Fruit fly (Drosophila melanogaster) whole organism, embryonic: ENCODE results near the gene CG13894.

Experiments used
- BEAF-32 ChIP-seq: fragments of 200-800 bp; sonication (Bioruptor generic); optimal IDR thresholded peaks from 3 replicates; lab custom pipeline; 2017; ENCODE audit warnings: missing biosample characterization, missing genetic modification characterization, mild to moderate bottlenecking, moderate library complexity, missing genetic modification reagents
- Bgb ChIP-seq: fragments of 200-800 bp; sonication (Bioruptor generic); IDR thresholded peaks from 2 replicates; pipeline ENCODE4 v1.3.6; 2022; ENCODE audit warnings: missing biosample characterization, missing genetic modification characterization; ENCODE audit not compliant: partially characterized antibody
- CG10431 ChIP-seq: fragments of 200-800 bp; sonication (Bioruptor generic); optimal IDR thresholded peaks from 3 replicates; lab custom pipeline; 2018; ENCODE audit warnings: missing biosample characterization, mild to moderate bottlenecking, missing genetic modification characterization
- CG15514 ChIP-seq: fragments of 200-800 bp; sonication (Bioruptor generic); optimal IDR thresholded peaks from 3 replicates; lab custom pipeline; 2017; ENCODE audit warnings: missing biosample characterization, missing genetic modification characterization, mild to moderate bottlenecking, moderate library complexity, missing genetic modification reagents
- CG1602 ChIP-seq: fragments of 200-800 bp; sonication (Bioruptor generic); optimal IDR thresholded peaks from 3 replicates; lab custom pipeline; 2016; ENCODE audit warnings: missing biosample characterization, missing genetic modification characterization
- CG16813 ChIP-seq: fragments of 200-800 bp; sonication (Bioruptor generic); IDR thresholded peaks from 3 replicates; pipeline ENCODE4 v1.3.6; 2022; ENCODE audit warnings: missing biosample characterization, missing genetic modification characterization; ENCODE audit not compliant: partially characterized antibody
- CG17359 ChIP-seq: fragments of 200-800 bp; sonication (Bioruptor generic); optimal IDR thresholded peaks from 3 replicates; lab custom pipeline; 2018; ENCODE audit warnings: missing biosample characterization, mild to moderate bottlenecking, missing genetic modification characterization, moderate library complexity
- CG2116 ChIP-seq: fragments of 200-800 bp; sonication (Bioruptor generic); optimal IDR thresholded peaks from 3 replicates; lab custom pipeline; 2018; ENCODE audit warnings: missing biosample characterization, mild to moderate bottlenecking, missing genetic modification characterization
- CG2712 ChIP-seq: fragments of 200-800 bp; optimal IDR thresholded peaks from 3 replicates; lab custom pipeline; 2019; ENCODE audit warnings: missing biosample characterization, mild to moderate bottlenecking, missing genetic modification characterization, moderate library complexity
- CG33213 ChIP-seq: fragments of 200-800 bp; sonication (Bioruptor generic); optimal IDR thresholded peaks from 3 replicates; lab custom pipeline; 2016; ENCODE audit warnings: missing biosample characterization, missing genetic modification characterization
- CG34224 ChIP-seq: fragments of 200-800 bp; sonication (Bioruptor generic); IDR thresholded peaks from 3 replicates; pipeline ENCODE4 v1.3.6; 2022; ENCODE audit warnings: missing biosample characterization, missing genetic modification characterization; ENCODE audit not compliant: partially characterized antibody
- CG34422 ChIP-seq: fragments of 200-800 bp; sonication (Bioruptor generic); IDR thresholded peaks from 3 replicates; pipeline ENCODE4 v1.3.6; 2022; ENCODE audit warnings: missing biosample characterization, missing genetic modification characterization
- CG3847 ChIP-seq: fragments of 200-800 bp; sonication (Bioruptor generic); IDR thresholded peaks from 2 replicates; pipeline ENCODE4 v1.3.6; 2022; ENCODE audit warnings: missing biosample characterization, missing genetic modification characterization
- CG5180 ChIP-seq: fragments of 200-800 bp; sonication (Bioruptor generic); optimal IDR thresholded peaks from 3 replicates; lab custom pipeline; 2017; ENCODE audit warnings: missing biosample characterization, missing genetic modification characterization, mild to moderate bottlenecking, moderate library complexity, missing genetic modification reagents
- CG6654 ChIP-seq: fragments of 200-800 bp; sonication (Bioruptor generic); optimal IDR thresholded peaks from 2 replicates; lab custom pipeline; 2017; ENCODE audit warnings: missing biosample characterization, mild to moderate bottlenecking, missing genetic modification characterization
- CG7271 ChIP-seq: fragments of 200-800 bp; sonication (Bioruptor generic); optimal IDR thresholded peaks from 2 replicates; lab custom pipeline; 2018; ENCODE audit warnings: missing biosample characterization, mild to moderate bottlenecking, missing genetic modification characterization, moderate library complexity
- CG9727 ChIP-seq: fragments of 200-800 bp; sonication (Bioruptor generic); optimal IDR thresholded peaks from 3 replicates; lab custom pipeline; 2017; ENCODE audit warnings: missing biosample characterization, mild to moderate bottlenecking, missing genetic modification characterization
- CTCF ChIP-seq: fragments of 200-800 bp; sonication (Bioruptor generic); optimal IDR thresholded peaks from 2 replicates; lab custom pipeline; 2017; ENCODE audit warnings: missing biosample characterization, mild to moderate bottlenecking, missing genetic modification characterization, moderate library complexity
- Dp ChIP-seq: fragments of 200-800 bp; sonication (Bioruptor generic); optimal IDR thresholded peaks from 2 replicates; lab custom pipeline; 2018; ENCODE audit warnings: missing biosample characterization, mild to moderate bottlenecking, missing genetic modification characterization, moderate library complexity
- E2f2 ChIP-seq: fragments of 200-800 bp; sonication (Bioruptor generic); IDR thresholded peaks from 2 replicates; pipeline ENCODE4 v1.3.6; 2022; ENCODE audit warnings: missing biosample characterization, missing genetic modification characterization
- ERR ChIP-seq: fragments of 200-800 bp; sonication (Bioruptor generic); optimal IDR thresholded peaks from 2 replicates; lab custom pipeline; 2016; ENCODE audit warnings: missing biosample characterization, missing genetic modification characterization
- Elba2 ChIP-seq: fragments of 200-800 bp; sonication (Bioruptor generic); optimal IDR thresholded peaks from 3 replicates; lab custom pipeline; 2016; ENCODE audit warnings: missing biosample characterization, missing genetic modification characterization
- Ets97D ChIP-seq: fragments of 200-800 bp; sonication (Bioruptor generic); optimal IDR thresholded peaks from 3 replicates; lab custom pipeline; 2016; ENCODE audit warnings: missing biosample characterization, missing genetic modification characterization
- HLH4C ChIP-seq: fragments of 200-800 bp; sonication (Bioruptor generic); IDR thresholded peaks from 3 replicates; pipeline ENCODE4 v1.3.6; 2022; ENCODE audit warnings: missing biosample characterization, missing genetic modification characterization; ENCODE audit not compliant: partially characterized antibody
- Lpt ChIP-seq: fragments of >200 bp; optimal IDR thresholded peaks from 2 replicates; lab custom pipeline; 2018; ENCODE audit warnings: missing biosample characterization, missing genetic modification characterization
- Med ChIP-seq: fragments of 200-800 bp; sonication (Bioruptor generic); peaks from one replicate; lab custom pipeline; 2016; ENCODE audit warnings: missing biosample characterization, missing genetic modification characterization, mild to moderate bottlenecking, inconsistent platforms, moderate library complexity
- Mrtf ChIP-seq: fragments of 200-800 bp; sonication (Bioruptor generic); IDR thresholded peaks from 3 replicates; pipeline ENCODE4 v1.3.6; 2022; ENCODE audit warnings: missing biosample characterization, missing genetic modification characterization
- NC2β ChIP-seq: fragments of 200-800 bp; sonication (Bioruptor generic); optimal IDR thresholded peaks from 2 replicates; lab custom pipeline; 2016; ENCODE audit warnings: missing biosample characterization, missing genetic modification characterization
- Nf-YC ChIP-seq: fragments of 200-800 bp; optimal IDR thresholded peaks from 3 replicates; lab custom pipeline; 2019; ENCODE audit warnings: missing biosample characterization, mild to moderate bottlenecking, missing genetic modification characterization, moderate library complexity
- Pdp1 ChIP-seq, 2 experiments: fragments of 200-800 bp; sonication (Bioruptor generic); optimal IDR thresholded peaks; 3 replicates each; lab custom pipeline; 2016; ENCODE audit warnings: missing biosample characterization in 2 of 2, missing genetic modification characterization in 2 of 2, mild to moderate bottlenecking in 1 of 2, moderate library complexity in 1 of 2
- Rfx ChIP-seq: fragments of 200-800 bp; sonication (Bioruptor generic); IDR thresholded peaks from 2 replicates; pipeline ENCODE4 v1.3.6; 2022; ENCODE audit warnings: missing biosample characterization, missing genetic modification characterization
- Sry-δ ChIP-seq: fragments of 200-800 bp; sonication (Bioruptor generic); optimal IDR thresholded peaks from 2 replicates; lab custom pipeline; 2016; ENCODE audit warnings: missing biosample characterization, missing genetic modification characterization
- Xbp1 ChIP-seq: fragments of 200-800 bp; sonication (Bioruptor generic); optimal IDR thresholded peaks from 3 replicates; lab custom pipeline; 2016; ENCODE audit warnings: missing biosample characterization, mild to moderate bottlenecking, missing genetic modification characterization
- aop ChIP-seq: fragments of 200-800 bp; sonication (Bioruptor generic); IDR thresholded peaks from 2 replicates; pipeline ENCODE4 v1.3.6; 2022; ENCODE audit warnings: missing biosample characterization, missing genetic modification characterization
- ato ChIP-seq: fragments of 200-800 bp; sonication (Bioruptor generic); IDR thresholded peaks from 2 replicates; pipeline ENCODE4 v1.3.6; 2022; ENCODE audit warnings: missing biosample characterization, missing genetic modification characterization; ENCODE audit not compliant: partially characterized antibody
- bab2 ChIP-seq: fragments of 200-800 bp; sonication (Bioruptor generic); optimal IDR thresholded peaks from 2 replicates; lab custom pipeline; 2016; ENCODE audit warnings: missing biosample characterization, missing genetic modification characterization
- cato ChIP-seq: fragments of 200-800 bp; sonication (Bioruptor generic); optimal IDR thresholded peaks from 2 replicates; lab custom pipeline; 2016; ENCODE audit warnings: missing biosample characterization, missing genetic modification characterization, borderline replicate concordance
- crp ChIP-seq, 2 experiments: fragments of 200-800 bp; sonication (Bioruptor generic); optimal IDR thresholded peaks; 2 replicates in 1 of 2; 3 replicates in 1 of 2; lab custom pipeline; 2017; ENCODE audit warnings: missing biosample characterization in 2 of 2, missing genetic modification characterization in 2 of 2, mild to moderate bottlenecking in 1 of 2, moderate library complexity in 1 of 2
- dpn ChIP-seq, 2 experiments: fragments of 200-800 bp; sonication (Bioruptor generic); optimal IDR thresholded peaks; 3 replicates each; lab custom pipeline; 2016; ENCODE audit warnings: missing biosample characterization in 2 of 2, missing genetic modification characterization in 2 of 2
- insv ChIP-seq, 2 experiments: fragments of 200-800 bp; sonication (Bioruptor generic); optimal IDR thresholded peaks; 3 replicates each; lab custom pipeline; 2016 to 2018; ENCODE audit warnings: missing biosample characterization in 2 of 2, missing genetic modification characterization in 2 of 2
- jigr1 ChIP-seq: fragments of 200-800 bp; sonication (Bioruptor generic); IDR thresholded peaks from 3 replicates; pipeline ENCODE4 v1.3.6; 2022; ENCODE audit warnings: missing biosample characterization, missing genetic modification characterization
- nmo ChIP-seq: fragments of 200-800 bp; sonication (Bioruptor generic); optimal IDR thresholded peaks from 2 replicates; lab custom pipeline; 2018; ENCODE audit warnings: missing biosample characterization, mild to moderate bottlenecking, missing genetic modification characterization, moderate library complexity
- phol ChIP-seq: fragments of 200-800 bp; sonication (Bioruptor generic); optimal IDR thresholded peaks from 3 replicates; lab custom pipeline; 2018; ENCODE audit warnings: missing biosample characterization, mild to moderate bottlenecking, missing genetic modification characterization, moderate library complexity
- rib ChIP-seq: fragments of 200-800 bp; sonication (Bioruptor generic); IDR thresholded peaks from 2 replicates; pipeline ENCODE4 v1.3.6; 2022; ENCODE audit warnings: missing biosample characterization, missing genetic modification characterization
- tgo ChIP-seq: fragments of 200-800 bp; sonication (Bioruptor generic); IDR thresholded peaks from 3 replicates; pipeline ENCODE4 v1.3.6; 2022; ENCODE audit warnings: missing biosample characterization, missing genetic modification characterization
- tin ChIP-seq: fragments of 200-800 bp; sonication (Bioruptor generic); optimal IDR thresholded peaks from 3 replicates; lab custom pipeline; 2016; ENCODE audit warnings: missing biosample characterization, missing genetic modification characterization
- tll ChIP-seq, 2 experiments: fragments of 200-800 bp in 1 of 2; fragments of >200 bp in 1 of 2; sonication (Bioruptor generic) in 1 of 2; optimal IDR thresholded peaks; 2 replicates each; lab custom pipeline; 2017 to 2019; ENCODE audit warnings: missing biosample characterization in 2 of 2, missing genetic modification characterization in 2 of 2, mild to moderate bottlenecking in 1 of 2, moderate library complexity in 1 of 2
- unpg ChIP-seq: fragments of 200-800 bp; sonication (Bioruptor generic); optimal IDR thresholded peaks from 3 replicates; lab custom pipeline; 2018; ENCODE audit warnings: missing biosample characterization, mild to moderate bottlenecking, missing genetic modification characterization, moderate library complexity
- yki ChIP-seq: fragments of >200 bp; optimal IDR thresholded peaks from 3 replicates; lab custom pipeline; 2018

The CG13894 gene

dm6 chr3L:692699-693098 lies 6.2 kb downstream of the CG13894 start, which contains the start of gene Vti1a (continued):
- TF ChIP-seq Nf-YC (tag; lab: Kevin White, UChicago) (peak; percentile 12), CG2116 (peak; percentile 47), ato (GFP tag; lab: Robert Waterston, UW) (0 out of 2 replicates have a peak, but pooled peaks have one; percentile 11), CG15514 (GFP tag; lab: Kevin White, UChicago) (peak; percentile 78), CG34224 (GFP tag; lab: Robert Waterston, UW) (peak; percentile 62), CG3847 (GFP tag; lab: Robert Waterston, UW) (peak; percentile 49; the same call in 1 of the 2 replicates), E2f2 (GFP tag; lab: Robert Waterston, UW) (peak; percentile 46; the same call in 1 of the 2 replicates), insv (GFP tag; optimal IDR thresholded peaks at IDR 0.05; lab: Kevin White, UChicago) (peak in 1 of 2 experiments; percentile 14), rib (GFP tag; lab: Robert Waterston, UW) (no peak), phol (tag; lab: Kevin White, UChicago) (peak; percentile 38), CG2712 (peak; percentile 39), BEAF-32 (peak; percentile 34), Bgb (peak; percentile 46; the same call in 1 of the 2 replicates), Elba2 (GFP tag; lab: Kevin White, UChicago) (no peak), nmo (GFP tag; lab: Kevin White, UChicago) (peak; percentile 45), CG10431 (GFP tag; lab: Kevin White, UChicago) (peak; percentile 37), Ets97D (GFP tag; lab: Kevin White, UChicago) (peak; percentile 59), yki (lab: Kevin White, UChicago) (no peak), CTCF (GFP tag; lab: Kevin White, UChicago) (peak; percentile 42), CG17359 (peak; percentile 7)

- no peak for TF ChIP-seq tgo (GFP tag; lab: Robert Waterston, UW)
- peak; percentile 90 for TF ChIP-seq Dp
- TF ChIP-seq Lpt = no peak
- no peak for TF ChIP-seq Xbp1 (GFP tag; lab: Kevin White, UChicago)
- TF ChIP-seq CG33213 (GFP tag; lab: Kevin White, UChicago) = no peak
- no peak for TF ChIP-seq CG6654 (GFP tag; lab: Kevin White, UChicago)
- no peak for TF ChIP-seq jigr1
- no peak for TF ChIP-seq tin (GFP tag; lab: Kevin White, UChicago)
- TF ChIP-seq aop (GFP tag; lab: Robert Waterston, UW) = no peak
- no peak for TF ChIP-seq NC2β (GFP tag; lab: Kevin White, UChicago)
- peak; percentile 5 for TF ChIP-seq Med
- peak; percentile 9 for TF ChIP-seq Sry-δ (GFP tag; lab: Kevin White, UChicago)
- TF ChIP-seq ato (GFP tag; lab: Robert Waterston, UW) = no peak
- no peak for TF ChIP-seq tll (GFP tag; optimal IDR thresholded peaks at IDR 0.05; lab: Kevin White, UChicago)
- no peak for TF ChIP-seq CG5180 (GFP tag; lab: Kevin White, UChicago)
- no peak for TF ChIP-seq unpg (GFP tag; lab: Kevin White, UChicago)
- TF ChIP-seq CG34422 = no peak
- no peak for TF ChIP-seq CG16813 (GFP tag; lab: Robert Waterston, UW)
- TF ChIP-seq bab2 = no peak
- TF ChIP-seq Mrtf (GFP tag; lab: Robert Waterston, UW) = no peak
- no peak for TF ChIP-seq HLH4C
- TF ChIP-seq Pdp1 (GFP tag; optimal IDR thresholded peaks at IDR 0.05; lab: Kevin White, UChicago) = no peak
- TF ChIP-seq dpn (GFP tag; optimal IDR thresholded peaks at IDR 0.05; lab: Kevin White, UChicago) = no peak
- TF ChIP-seq ERR (GFP tag; lab: Kevin White, UChicago) = no peak
- no peak for TF ChIP-seq Rfx
- TF ChIP-seq crp (GFP tag; optimal IDR thresholded peaks at IDR 0.05; lab: Kevin White, UChicago) = peak; percentile 65 to 93
- no peak for TF ChIP-seq CG7271
- no peak for TF ChIP-seq CG1602 (GFP tag; lab: Kevin White, UChicago)
- no peak for TF ChIP-seq cato
- no peak for TF ChIP-seq CG9727
Observed at dm6 chr3L:690031-690686, 8.8 kb downstream of the CG13894 start, which contains the start of the genes CG32483 and RabX6. TSS of gene CG32483 (minus strand) at chr3L:690081. TSS of gene RabX6 (plus strand) at chr3L:690517.
